Worm (Caenorhabditis elegans) whole organism, L4 larva: Measurements from ENCODE around the gene rpn-1.

Source experiments
- ctbp-1 ChIP-seq: fragments of 200-800 bp; sonication (Bioruptor generic); IDR thresholded peaks from 2 replicates; pipeline ENCODE4 v1.3.6; 2022; ENCODE audit warnings: missing genetic modification reagents, missing genetic modification characterization, missing compliant biosample characterization
- lsy-2 ChIP-seq, 2 experiments: fragments of 150-350 bp in 1 of 2; sonication (generic microtip) in 1 of 2; optimal IDR thresholded peaks; 2 replicates each; lab custom pipeline; 2014 to 2017; ENCODE audit warnings: missing biosample characterization in 2 of 2, missing genetic modification characterization in 2 of 2
- unc-62 ChIP-seq, 3 experiments: fragments of 150-350 bp in 1 of 3; sonication (generic microtip); optimal IDR thresholded peaks in 2 of 3; peaks in 1 of 3; 1 replicate in 1 of 3; 2 replicates in 2 of 3; lab custom pipeline; 2014 to 2017; ENCODE audit warnings: missing biosample characterization in 3 of 3, missing genetic modification characterization in 3 of 3, missing genetic modification reagents in 3 of 3, missing genotype in 1 of 3

DNA sequence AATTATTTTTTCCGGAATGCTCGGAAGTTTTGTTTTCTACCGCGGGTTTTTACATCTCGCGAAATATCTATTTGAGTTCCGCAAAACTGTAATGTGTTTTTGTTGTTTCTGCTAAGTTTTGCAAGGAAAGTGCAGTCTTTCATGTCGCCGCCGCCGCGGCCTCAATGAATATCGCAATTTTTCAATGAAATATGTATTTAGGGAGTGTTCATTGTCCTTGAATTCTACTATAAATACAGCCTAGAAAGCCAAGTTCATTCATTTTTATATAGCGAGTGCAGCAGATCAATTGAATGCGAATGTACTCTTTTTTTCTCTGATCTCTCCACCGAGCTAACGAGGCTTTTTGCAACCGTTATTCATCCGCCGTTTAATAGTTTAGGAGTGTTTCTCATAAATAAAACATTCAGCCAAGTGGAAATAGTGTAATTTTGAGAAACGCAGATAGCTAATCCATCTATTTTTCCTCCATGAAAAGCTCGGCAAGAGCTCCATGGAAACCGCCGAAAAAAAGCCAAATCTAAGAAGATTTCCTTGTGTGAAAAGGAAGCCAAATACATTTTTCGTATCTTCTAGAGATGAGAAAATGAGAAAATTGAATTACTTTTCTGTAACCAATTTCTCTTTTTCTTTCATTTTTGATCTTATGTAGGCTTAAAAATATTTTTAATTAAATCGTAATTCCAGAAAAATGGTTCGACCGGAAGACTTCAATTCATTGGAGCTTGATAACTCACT, 3.3 kb upstream of the rpn-1 start, which contains the start of gene T22D1.3:
- TF ChIP-seq unc-62 (GFP tag; optimal IDR thresholded peaks at IDR 0.05 in 1 of 2; lab: Kevin White, UChicago) (no peak), unc-62 (tag; optimal IDR thresholded peaks at IDR 0.05; lab: Kevin White, UChicago) (no peak), ctbp-1 (GFP tag; lab: Robert Waterston, UW) (no peak), lsy-2 (tag; optimal IDR thresholded peaks at IDR 0.05; lab: Kevin White, UChicago) (peak in 1 of 2 experiments; percentile 15)
